Fruit fly (Drosophila melanogaster) whole organism, embryonic: Measurements from ENCODE around the gene Spn28Db.

Experiments used
- Abd-B ChIP-seq: fragments of 200-800 bp; sonication (Bioruptor generic); optimal IDR thresholded peaks from 2 replicates; lab custom pipeline; 2018; ENCODE audit warnings: missing biosample characterization, mild to moderate bottlenecking, missing genetic modification characterization, moderate library complexity
- Aef1 ChIP-seq: fragments of 200-800 bp; sonication (Bioruptor generic); IDR thresholded peaks from 3 replicates; pipeline ENCODE4 v1.3.6; 2022; ENCODE audit warnings: missing biosample characterization, missing genetic modification characterization
- B-H1 ChIP-seq: fragments of 200-800 bp; sonication (Bioruptor generic); IDR thresholded peaks from 3 replicates; pipeline ENCODE4 v1.3.6; 2022; ENCODE audit warnings: missing biosample characterization, missing genetic modification characterization
- CG10209 ChIP-seq: fragments of 200-800 bp; sonication (Bioruptor generic); optimal IDR thresholded peaks from 3 replicates; lab custom pipeline; 2017; ENCODE audit warnings: missing biosample characterization, mild to moderate bottlenecking, missing genetic modification characterization, missing genetic modification reagents
- CG10274 ChIP-seq: fragments of 200-800 bp; sonication (Bioruptor generic); optimal IDR thresholded peaks from 3 replicates; lab custom pipeline; 2017; ENCODE audit warnings: missing biosample characterization, mild to moderate bottlenecking, missing genetic modification characterization
- CG11560 ChIP-seq: fragments of 200-800 bp; sonication (Bioruptor generic); IDR thresholded peaks from 3 replicates; pipeline ENCODE4 v1.3.6; 2022; ENCODE audit warnings: missing biosample characterization, missing genetic modification characterization
- CG12155 ChIP-seq: fragments of 200-800 bp; sonication (Bioruptor generic); optimal IDR thresholded peaks from 3 replicates; lab custom pipeline; 2016; ENCODE audit warnings: missing biosample characterization, missing genetic modification characterization
- CG1233 ChIP-seq: fragments of 200-800 bp; sonication (Bioruptor generic); optimal IDR thresholded peaks from 4 replicates; lab custom pipeline; 2018; ENCODE audit warnings: missing biosample characterization, mild to moderate bottlenecking, missing genetic modification characterization
- CG13424 ChIP-seq: fragments of 200-800 bp; sonication (Bioruptor generic); optimal IDR thresholded peaks from 2 replicates; lab custom pipeline; 2019; ENCODE audit warnings: missing biosample characterization, mild to moderate bottlenecking, missing genetic modification characterization, moderate library complexity
- CG13894 ChIP-seq: fragments of 200-800 bp; sonication (Bioruptor generic); optimal IDR thresholded peaks from 3 replicates; lab custom pipeline; 2018; ENCODE audit warnings: missing biosample characterization, mild to moderate bottlenecking, missing genetic modification characterization, moderate library complexity
- CG14710 ChIP-seq: fragments of 200-800 bp; sonication (Bioruptor generic); optimal IDR thresholded peaks from 3 replicates; lab custom pipeline; 2019; ENCODE audit warnings: missing biosample characterization, mild to moderate bottlenecking, missing genetic modification characterization, moderate library complexity
- CG15479 ChIP-seq: fragments of 200-800 bp; sonication (Bioruptor generic); optimal IDR thresholded peaks from 3 replicates; lab custom pipeline; 2019; ENCODE audit warnings: missing biosample characterization, mild to moderate bottlenecking, missing genetic modification characterization, moderate library complexity
- CG1832 ChIP-seq: fragments of 200-800 bp; sonication (Bioruptor generic); optimal IDR thresholded peaks from 2 replicates; lab custom pipeline; 2017; ENCODE audit warnings: missing biosample characterization, mild to moderate bottlenecking, missing genetic modification characterization, inconsistent platforms
- CG18599 ChIP-seq: fragments of 200-800 bp; sonication (Bioruptor generic); optimal IDR thresholded peaks from 3 replicates; lab custom pipeline; 2017; ENCODE audit warnings: missing biosample characterization, missing genetic modification characterization, mild to moderate bottlenecking, moderate library complexity, missing genetic modification reagents
- CG2712 ChIP-seq: fragments of 200-800 bp; optimal IDR thresholded peaks from 3 replicates; lab custom pipeline; 2019; ENCODE audit warnings: missing biosample characterization, mild to moderate bottlenecking, missing genetic modification characterization, moderate library complexity
- CG5180 ChIP-seq: fragments of 200-800 bp; sonication (Bioruptor generic); optimal IDR thresholded peaks from 3 replicates; lab custom pipeline; 2017; ENCODE audit warnings: missing biosample characterization, missing genetic modification characterization, mild to moderate bottlenecking, moderate library complexity, missing genetic modification reagents
- CG7745 ChIP-seq: fragments of 200-800 bp; sonication (Bioruptor generic); optimal IDR thresholded peaks from 2 replicates; lab custom pipeline; 2018; ENCODE audit warnings: missing biosample characterization, mild to moderate bottlenecking, missing genetic modification characterization, moderate library complexity
- CG7987 ChIP-seq: fragments of 200-800 bp; sonication (Bioruptor generic); optimal IDR thresholded peaks from 2 replicates; lab custom pipeline; 2018; ENCODE audit warnings: missing biosample characterization, mild to moderate bottlenecking, missing genetic modification characterization, moderate library complexity
- CG9437 ChIP-seq: fragments of 200-800 bp; sonication (Bioruptor generic); optimal IDR thresholded peaks from 2 replicates; lab custom pipeline; 2018; ENCODE audit warnings: missing biosample characterization, mild to moderate bottlenecking, missing genetic modification characterization
- Chrac-16 ChIP-seq: fragments of 200-800 bp; sonication (Bioruptor generic); optimal IDR thresholded peaks from 3 replicates; lab custom pipeline; 2016; ENCODE audit warnings: missing biosample characterization, missing genetic modification characterization
- D19A ChIP-seq: fragments of 200-800 bp; optimal IDR thresholded peaks from 3 replicates; lab custom pipeline; 2019; ENCODE audit warnings: missing biosample characterization, mild to moderate bottlenecking, missing genetic modification characterization, moderate library complexity
- D19B ChIP-seq: fragments of 200-800 bp; sonication (Bioruptor generic); optimal IDR thresholded peaks from 2 replicates; lab custom pipeline; 2017; ENCODE audit warnings: missing biosample characterization, mild to moderate bottlenecking, missing genetic modification characterization
- Deaf1 ChIP-seq: fragments of 200-800 bp; optimal IDR thresholded peaks from 3 replicates; lab custom pipeline; 2019; ENCODE audit warnings: missing biosample characterization, mild to moderate bottlenecking, missing genetic modification characterization, moderate library complexity
- Dek ChIP-seq: fragments of 200-800 bp; sonication (Bioruptor generic); optimal IDR thresholded peaks from 3 replicates; lab custom pipeline; 2019; ENCODE audit warnings: missing biosample characterization, mild to moderate bottlenecking, missing genetic modification characterization, moderate library complexity
- Dref ChIP-seq: fragments of 200-800 bp; sonication (Bioruptor generic); IDR thresholded peaks from 2 replicates; pipeline ENCODE4 v1.3.6; 2022; ENCODE audit warnings: missing biosample characterization, missing genetic modification characterization
- Fer3 ChIP-seq: fragments of 200-800 bp; sonication (Bioruptor generic); optimal IDR thresholded peaks from 2 replicates; lab custom pipeline; 2018; ENCODE audit warnings: missing biosample characterization, mild to moderate bottlenecking, missing genetic modification characterization, moderate library complexity
- Hr51 ChIP-seq, 2 experiments: fragments of 200-800 bp; sonication (Bioruptor generic); optimal IDR thresholded peaks; 2 replicates in 1 of 2; 3 replicates in 1 of 2; lab custom pipeline; 2016 to 2018; ENCODE audit warnings: missing biosample characterization in 2 of 2, missing genetic modification characterization in 2 of 2, mild to moderate bottlenecking in 1 of 2, moderate library complexity in 1 of 2
- NFAT ChIP-seq: fragments of 200-800 bp; sonication (Bioruptor generic); IDR thresholded peaks from 2 replicates; pipeline ENCODE4 v1.3.6; 2022; ENCODE audit warnings: missing biosample characterization, missing genetic modification characterization
- Oaz ChIP-seq: fragments of 200-800 bp; sonication (Bioruptor generic); IDR thresholded peaks from 2 replicates; pipeline ENCODE4 v1.3.6; 2022; ENCODE audit warnings: missing biosample characterization, missing genetic modification characterization
- Side ChIP-seq: fragments of 200-800 bp; sonication (Bioruptor generic); optimal IDR thresholded peaks from 2 replicates; lab custom pipeline; 2016; ENCODE audit warnings: missing biosample characterization, missing genetic modification characterization
- Sox102F ChIP-seq: fragments of 200-800 bp; sonication (Bioruptor generic); optimal IDR thresholded peaks from 2 replicates; lab custom pipeline; 2018; ENCODE audit warnings: missing biosample characterization, mild to moderate bottlenecking, missing genetic modification characterization, moderate library complexity
- abd-A ChIP-seq: fragments of 200-800 bp; sonication (Bioruptor generic); optimal IDR thresholded peaks from 3 replicates; lab custom pipeline; 2019; ENCODE audit warnings: missing biosample characterization, mild to moderate bottlenecking, missing genetic modification characterization, moderate library complexity
- chinmo ChIP-seq: fragments of 200-800 bp; sonication (Bioruptor generic); IDR thresholded peaks from 4 replicates; pipeline ENCODE4 v1.3.6; 2022; ENCODE audit warnings: missing biosample characterization, missing genetic modification characterization; ENCODE audit not compliant: partially characterized antibody
- ci ChIP-seq: fragments of 200-800 bp; sonication (Bioruptor generic); IDR thresholded peaks from 3 replicates; pipeline ENCODE4 v1.3.6; 2022; ENCODE audit warnings: missing biosample characterization, missing genetic modification characterization
- croc ChIP-seq: fragments of 200-800 bp; sonication (Bioruptor generic); conservative IDR thresholded peaks from 3 replicates; pipeline ENCODE4 v1.3.6; 2022; ENCODE audit warnings: missing biosample characterization, missing genetic modification characterization
- danr ChIP-seq: fragments of 200-800 bp; sonication (Bioruptor generic); IDR thresholded peaks from 2 replicates; pipeline ENCODE4 v1.3.6; 2022; ENCODE audit warnings: missing biosample characterization, missing genetic modification characterization
- dimm ChIP-seq: fragments of 200-800 bp; sonication (Bioruptor generic); IDR thresholded peaks from 2 replicates; pipeline ENCODE4 v1.3.6; 2022; ENCODE audit warnings: missing biosample characterization, missing genetic modification characterization
- fd96Cb ChIP-seq: fragments of 200-800 bp; sonication (Bioruptor generic); optimal IDR thresholded peaks from 2 replicates; lab custom pipeline; 2018; ENCODE audit warnings: missing biosample characterization, mild to moderate bottlenecking, missing genetic modification characterization, moderate library complexity
- gfzf ChIP-seq: fragments of 200-800 bp; sonication (Bioruptor generic); optimal IDR thresholded peaks from 2 replicates; lab custom pipeline; 2016; ENCODE audit warnings: missing biosample characterization, mild to moderate bottlenecking, missing genetic modification characterization, moderate library complexity
- knrl ChIP-seq: fragments of 200-800 bp; sonication (Bioruptor generic); IDR thresholded peaks from 3 replicates; pipeline ENCODE4 v1.3.6; 2022; ENCODE audit warnings: missing biosample characterization, missing genetic modification characterization; ENCODE audit not compliant: partially characterized antibody
- org-1 ChIP-seq: fragments of 200-800 bp; sonication (Bioruptor generic); optimal IDR thresholded peaks from 2 replicates; lab custom pipeline; 2017; ENCODE audit warnings: missing biosample characterization, missing genetic modification characterization
- phol ChIP-seq: fragments of 200-800 bp; sonication (Bioruptor generic); optimal IDR thresholded peaks from 3 replicates; lab custom pipeline; 2018; ENCODE audit warnings: missing biosample characterization, mild to moderate bottlenecking, missing genetic modification characterization, moderate library complexity
- ro ChIP-seq: fragments of 200-800 bp; sonication (Bioruptor generic); IDR thresholded peaks from 2 replicates; pipeline ENCODE4 v1.3.6; 2022; ENCODE audit warnings: missing biosample characterization, missing genetic modification characterization
- row ChIP-seq: fragments of 200-800 bp; sonication (Bioruptor generic); IDR thresholded peaks from 3 replicates; pipeline ENCODE4 v1.3.6; 2022; ENCODE audit warnings: missing biosample characterization, missing genetic modification characterization
- sens-2 ChIP-seq: fragments of 200-800 bp; sonication (Bioruptor generic); IDR thresholded peaks from 2 replicates; pipeline ENCODE4 v1.3.6; 2022; ENCODE audit warnings: missing biosample characterization, missing genetic modification characterization
- sisA ChIP-seq: fragments of 200-800 bp; sonication (Bioruptor generic); IDR thresholded peaks from 2 replicates; pipeline ENCODE4 v1.3.6; 2022; ENCODE audit warnings: missing biosample characterization, missing genetic modification characterization
- twi ChIP-seq: fragments of 200-800 bp; optimal IDR thresholded peaks from 2 replicates; lab custom pipeline; 2019; ENCODE audit warnings: missing biosample characterization, mild to moderate bottlenecking, missing genetic modification characterization, moderate library complexity
- zfh1 ChIP-seq: fragments of 200-800 bp; sonication (Bioruptor generic); IDR thresholded peaks from 3 replicates; pipeline ENCODE4 v1.3.6; 2022; ENCODE audit warnings: missing biosample characterization, missing genetic modification characterization

The Spn28Db gene

DNA sequence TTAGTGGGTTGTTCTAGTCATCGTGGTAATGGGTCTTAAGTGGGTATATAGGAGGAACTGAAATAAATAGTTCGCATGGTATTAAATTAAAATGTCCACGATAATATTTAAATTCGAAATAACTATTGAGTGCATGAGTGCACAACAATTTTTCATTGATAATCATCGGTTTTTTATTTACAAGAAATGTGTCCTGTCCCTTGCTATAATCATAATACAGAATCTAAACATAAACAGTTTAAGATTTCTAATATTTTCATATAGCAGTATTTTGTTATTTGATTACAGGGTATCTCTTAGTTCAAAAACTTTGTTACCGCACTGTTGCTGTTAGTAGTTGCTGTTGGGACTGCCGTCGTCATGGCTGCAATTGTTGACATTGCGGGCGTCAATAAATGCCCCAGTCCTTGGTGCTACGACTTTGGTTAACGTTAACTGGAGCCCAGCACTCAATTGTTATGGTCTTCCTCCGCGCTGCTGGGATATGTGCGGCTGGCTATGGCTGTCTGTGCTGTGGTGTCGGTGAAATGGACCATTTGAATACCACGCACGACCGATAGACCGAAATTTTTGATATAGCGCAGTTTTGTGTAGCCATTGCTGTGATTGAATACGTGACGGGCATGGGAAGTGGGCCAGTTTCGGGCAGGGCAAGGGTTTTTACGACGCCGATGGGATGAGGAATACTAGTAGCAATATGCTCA, 18.5 kb downstream of the Spn28Db start (continued):
- no peak for TF ChIP-seq CG15479
- peak; percentile 59 for TF ChIP-seq CG10209 (GFP tag; lab: Kevin White, UChicago)
- no peak for TF ChIP-seq twi
- TF ChIP-seq Side (GFP tag; lab: Kevin White, UChicago), result no peak
- TF ChIP-seq Hr51 (GFP tag; optimal IDR thresholded peaks at IDR 0.05; lab: Kevin White, UChicago), result peak in 1 of 2 experiments; percentile 68
- TF ChIP-seq D19A (tag; lab: Kevin White, UChicago), result peak; percentile 44
- TF ChIP-seq CG1233 (GFP tag; lab: Kevin White, UChicago), result no peak
- peak; percentile 4 for TF ChIP-seq CG9437 (GFP tag; lab: Kevin White, UChicago)
- peak; percentile 78 for TF ChIP-seq CG18599 (GFP tag; lab: Kevin White, UChicago)
- peak; percentile 71 for TF ChIP-seq CG13424 (tag; lab: Kevin White, UChicago)
- peak; percentile 39 for TF ChIP-seq Abd-B (GFP tag; lab: Kevin White, UChicago)
- peak; percentile 56 for TF ChIP-seq Sox102F

DNA sequence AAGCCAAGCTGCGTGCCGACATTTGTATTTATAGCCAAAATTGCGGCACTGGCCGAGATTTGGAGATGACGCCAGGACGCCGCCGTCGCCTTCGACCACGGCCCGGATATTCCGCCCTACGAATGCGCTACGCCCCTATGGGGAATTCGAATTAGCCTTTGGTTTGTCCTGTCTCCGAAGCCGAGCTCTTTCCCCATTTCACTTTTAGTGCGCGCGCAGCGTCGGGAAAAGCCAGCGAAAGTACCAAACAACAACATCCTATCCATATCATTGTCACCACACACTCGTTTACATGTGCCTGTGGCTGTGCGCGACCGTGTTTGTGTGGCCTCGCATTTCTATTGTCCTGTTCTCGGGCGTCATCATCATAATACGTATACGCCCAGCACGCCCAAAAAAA, 19.2 kb downstream of the Spn28Db start, which contains the start of gene Proc:
Gene Proc, minus strand, starts transcription at position 101 of the 400 bp plus-strand sequence.
- TF ChIP-seq Chrac-16 (GFP tag; lab: Kevin White, UChicago), result no peak
- no peak for TF ChIP-seq sisA (GFP tag; lab: Robert Waterston, UW)
- no peak for TF ChIP-seq CG7987 (GFP tag; lab: Kevin White, UChicago)
- TF ChIP-seq CG10209 (GFP tag; lab: Kevin White, UChicago), result no peak
- TF ChIP-seq CG1832 (GFP tag; lab: Kevin White, UChicago), result no peak
- peak; percentile 50 for TF ChIP-seq CG10274 (GFP tag; lab: Kevin White, UChicago)
- TF ChIP-seq CG13894 (tag; lab: Kevin White, UChicago), result peak; percentile 6
- TF ChIP-seq CG11560 (tag; lab: Robert Waterston, UW), result no peak
- TF ChIP-seq Oaz (GFP tag; lab: Robert Waterston, UW), result no peak
- no peak for TF ChIP-seq CG7745
- no peak for TF ChIP-seq gfzf (GFP tag; lab: Kevin White, UChicago)
- TF ChIP-seq Aef1 (GFP tag; lab: Robert Waterston, UW), result no peak
- TF ChIP-seq ro (GFP tag; lab: Robert Waterston, UW), result no peak
- TF ChIP-seq sens-2, result no peak
- TF ChIP-seq ci (GFP tag; lab: Robert Waterston, UW), result no peak
- TF ChIP-seq org-1 (GFP tag; lab: Kevin White, UChicago), result no peak
- TF ChIP-seq croc (GFP tag; lab: Robert Waterston, UW), result no peak
- no peak for TF ChIP-seq D19B
- peak; percentile 65 for TF ChIP-seq abd-A (tag; lab: Kevin White, UChicago)
- TF ChIP-seq Dek (tag; lab: Kevin White, UChicago), result no peak
- TF ChIP-seq fd96Cb (tag; lab: Kevin White, UChicago), result no peak
- no peak for TF ChIP-seq dimm (GFP tag; lab: Robert Waterston, UW)
- TF ChIP-seq Fer3, result no peak
- TF ChIP-seq zfh1, result no peak
- TF ChIP-seq row, result no peak
- no peak for TF ChIP-seq CG12155
- no peak for TF ChIP-seq NFAT
- TF ChIP-seq chinmo (GFP tag; lab: Robert Waterston, UW), result 0 out of 4 replicates have a peak, but pooled peaks have one; percentile 24
- TF ChIP-seq B-H1 (GFP tag; lab: Robert Waterston, UW), result no peak
- TF ChIP-seq phol, result no peak
- TF ChIP-seq CG5180 (GFP tag; lab: Kevin White, UChicago), result no peak
- no peak for TF ChIP-seq CG14710 (tag; lab: Kevin White, UChicago)
- TF ChIP-seq CG1233 (GFP tag; lab: Kevin White, UChicago), result no peak
- TF ChIP-seq knrl (GFP tag; lab: Robert Waterston, UW), result no peak
- no peak for TF ChIP-seq CG2712 (tag; lab: Kevin White, UChicago)
- peak; percentile 11 for TF ChIP-seq Deaf1 (tag; lab: Kevin White, UChicago)
- TF ChIP-seq danr (GFP tag; lab: Robert Waterston, UW), result no peak
- no peak for TF ChIP-seq Dref
